Fruit fly (Drosophila melanogaster): Measurements from ENCODE around the gene CG42238.

CG42238 gene

DNA sequence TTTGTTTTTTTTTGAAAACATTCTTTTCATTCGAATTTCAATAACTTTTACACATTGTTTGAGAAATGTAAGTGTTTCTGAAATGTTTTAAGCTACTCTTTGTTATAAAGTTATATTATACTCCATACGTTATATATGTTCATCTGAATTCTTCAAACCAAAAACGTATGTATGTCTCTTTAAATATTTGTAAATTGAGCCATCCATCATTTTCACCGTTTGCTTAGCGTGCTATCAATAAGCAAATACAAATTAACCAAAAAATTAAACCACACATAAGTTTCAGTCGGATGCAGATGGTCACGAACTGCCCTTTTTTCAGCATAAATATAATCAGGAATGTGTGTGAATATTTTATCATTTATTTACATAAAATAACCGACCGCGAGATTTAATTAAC, 117.3 kb downstream of the CG42238 start (continued):
- TF ChIP-seq dpn (GFP tag; optimal IDR thresholded peaks at IDR 0.05) (no peak), ac (GFP tag; optimal IDR thresholded peaks at IDR 0.05) (peak; percentile 35), p53 (GFP tag; optimal IDR thresholded peaks at IDR 0.05) (no peak), CG43689 (GFP tag; IDR thresholded peaks at IDR 0.05) (no peak), Xrp1 (GFP tag; IDR thresholded peaks at IDR 0.05) (0 out of 2 replicates have a peak, but pooled peaks have one; percentile 43), lmd (GFP tag; IDR thresholded peaks at IDR 0.05) (no peak), CG10543 (GFP tag; optimal IDR thresholded peaks at IDR 0.05) (no peak), CG14667 (GFP tag; IDR thresholded peaks at IDR 0.05) (no peak), D19A (tag; optimal IDR thresholded peaks at IDR 0.05) (peak; percentile 11), CG7745 (tag; optimal IDR thresholded peaks at IDR 0.05) (peak; percentile 19), CG12659 (GFP tag; optimal IDR thresholded peaks at IDR 0.05) (no peak), esg (GFP tag; conservative IDR thresholded peaks at IDR 0.05) (no peak), fd102C (GFP tag; optimal IDR thresholded peaks at IDR 0.05) (peak; percentile 58), CG34376 (GFP tag; optimal IDR thresholded peaks at IDR 0.05) (no peak), CG7839 (tag; optimal IDR thresholded peaks at IDR 0.05) (no peak), dm (GFP tag; optimal IDR thresholded peaks at IDR 0.05) (no peak), CG1792 (GFP tag; optimal IDR thresholded peaks at IDR 0.05) (no peak), Deaf1 (tag; optimal IDR thresholded peaks at IDR 0.05) (no peak), CG8290 (GFP tag; optimal IDR thresholded peaks at IDR 0.05) (no peak), CG8290 (tag; optimal IDR thresholded peaks at IDR 0.05) (no peak), maf-S (GFP tag; optimal IDR thresholded peaks at IDR 0.05) (no peak), CG13296 (GFP tag; optimal IDR thresholded peaks at IDR 0.05) (no peak), CG9876 (GFP tag; optimal IDR thresholded peaks at IDR 0.05) (no peak)

DNA sequence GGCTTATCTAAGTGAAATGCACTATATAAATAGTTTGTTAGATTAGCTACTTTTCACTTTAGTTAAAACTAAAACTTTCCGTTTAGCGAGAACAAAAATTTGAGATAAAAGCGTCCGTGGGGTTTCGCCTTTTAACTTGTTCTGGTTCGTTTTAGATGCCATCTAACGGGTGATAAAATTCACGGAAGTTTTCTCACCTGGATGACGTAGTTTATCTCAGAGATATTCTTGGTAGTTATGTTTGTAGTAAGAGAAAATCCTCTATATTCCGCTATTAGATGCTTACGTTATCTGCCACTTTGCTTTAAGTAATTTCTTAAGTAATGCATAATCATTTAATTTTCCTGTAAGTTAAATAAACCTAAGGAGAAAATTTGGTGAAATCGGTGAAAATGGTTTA, 118.0 kb downstream of the CG42238 start, which contains the start of gene CG9270:
Gene CG9270, minus strand, starts transcription at position 101 of the 400 bp plus-strand sequence.
- TF ChIP-seq CG10274 (GFP tag; optimal IDR thresholded peaks at IDR 0.05) (no peak), Dad (GFP tag; optimal IDR thresholded peaks at IDR 0.05) (no peak), Kr (GFP tag; optimal IDR thresholded peaks at IDR 0.05) (no peak), ham (GFP tag; IDR thresholded peaks at IDR 0.05) (no peak), CG10267 (tag; optimal IDR thresholded peaks at IDR 0.05) (no peak), CG30431 (GFP tag; optimal IDR thresholded peaks at IDR 0.05) (no peak), CG6765 (GFP tag; optimal IDR thresholded peaks at IDR 0.05) (no peak), Oli (tag; optimal IDR thresholded peaks at IDR 0.05) (no peak), CG1529 (GFP tag; optimal IDR thresholded peaks at IDR 0.05) (no peak), CG17612 (GFP tag; IDR thresholded peaks at IDR 0.05) (no peak), CG12744 (GFP tag; optimal IDR thresholded peaks at IDR 0.05) (no peak), CG11093 (GFP tag; IDR thresholded peaks at IDR 0.05) (no peak), Usf (GFP tag; optimal IDR thresholded peaks at IDR 0.05) (no peak), Bdp1 (GFP tag; optimal IDR thresholded peaks at IDR 0.05) (no peak), CG11504 (tag; optimal IDR thresholded peaks at IDR 0.05) (no peak), Hr78 (GFP tag; optimal IDR thresholded peaks at IDR 0.05) (no peak), CG18764 (GFP tag; optimal IDR thresholded peaks at IDR 0.05) (no peak), yki (optimal IDR thresholded peaks at IDR 0.05) (no peak), CG15601 (tag; optimal IDR thresholded peaks at IDR 0.05) (no peak), CG15073 (GFP tag; optimal IDR thresholded peaks at IDR 0.05) (no peak)
